Worm (Caenorhabditis elegans): Measurements from ENCODE around the gene odr-7.

DNA sequence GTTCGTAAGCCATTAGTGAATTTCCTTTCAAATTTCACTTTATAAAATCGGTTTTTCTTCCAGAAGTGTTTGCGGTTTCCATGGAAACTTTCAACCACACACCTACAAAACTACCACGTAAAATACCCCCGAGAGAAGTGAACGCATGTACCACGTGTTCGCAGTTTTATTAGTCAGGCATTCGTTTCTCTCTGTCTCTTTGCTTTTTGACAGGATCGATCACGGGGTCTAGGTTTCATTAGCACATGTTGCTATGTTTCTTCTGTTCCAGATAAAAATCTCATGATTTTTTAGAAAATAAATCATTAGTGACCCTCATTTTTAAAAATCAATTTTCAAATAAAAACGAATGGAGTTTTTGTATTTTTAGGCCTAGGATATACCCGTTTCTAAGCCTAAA, 17.0 kb downstream of the odr-7 start:
- TF ChIP-seq pha-4 (tag; optimal IDR thresholded peaks at IDR 0.05) (no peak), elt-1 (tag; optimal IDR thresholded peaks at IDR 0.05; ENCODE audit: borderline replicate concordance, insufficient read depth) (no peak), unc-62 (GFP tag; optimal IDR thresholded peaks at IDR 0.05) (no peak), nhr-28 (tag; optimal IDR thresholded peaks at IDR 0.05) (no peak), lsy-2 (tag; optimal IDR thresholded peaks at IDR 0.05) (no peak), nhr-12 (tag; optimal IDR thresholded peaks at IDR 0.05) (no peak), mls-2 (tag; optimal IDR thresholded peaks at IDR 0.05) (no peak)

All from whole organism, mixed stage, embryonic.